Fruit fly (Drosophila melanogaster) whole organism, prepupa: ENCODE data around the gene ohgt.

ENCODE experiments used
- CG10631 ChIP-seq: fragments of 200-800 bp; sonication (Bioruptor generic); optimal IDR thresholded peaks from 2 replicates; lab custom pipeline; 2016; ENCODE audit warnings: missing biosample characterization, missing genetic modification characterization
- CG3032 ChIP-seq: fragments of 200-800 bp; optimal IDR thresholded peaks from 2 replicates; lab custom pipeline; 2019; ENCODE audit warnings: missing biosample characterization, mild to moderate bottlenecking, missing genetic modification characterization, moderate library complexity
- CG32006 ChIP-seq: fragments of 200-800 bp; sonication (Bioruptor generic); optimal IDR thresholded peaks from 3 replicates; lab custom pipeline; 2017; ENCODE audit warnings: missing biosample characterization, mild to moderate bottlenecking, missing genetic modification characterization
- Gug ChIP-seq: fragments of 200-800 bp; sonication (Bioruptor generic); IDR thresholded peaks from 2 replicates; pipeline ENCODE4 v1.3.6; 2022; ENCODE audit warnings: missing biosample characterization, missing genetic modification characterization
- Met ChIP-seq: fragments of 200-800 bp; sonication (Bioruptor generic); optimal IDR thresholded peaks from 3 replicates; lab custom pipeline; 2016; ENCODE audit warnings: missing biosample characterization, missing genetic modification characterization
- OdsH ChIP-seq: fragments of 200-800 bp; sonication (Bioruptor generic); optimal IDR thresholded peaks from 3 replicates; lab custom pipeline; 2016; ENCODE audit warnings: missing biosample characterization, missing genetic modification characterization
- Smox ChIP-seq: fragments of 200-800 bp; sonication (Bioruptor generic); optimal IDR thresholded peaks from 3 replicates; lab custom pipeline; 2016; ENCODE audit warnings: missing biosample characterization, missing genetic modification characterization
- Sox102F ChIP-seq: fragments of 200-800 bp; sonication (Bioruptor generic); optimal IDR thresholded peaks from 2 replicates; lab custom pipeline; 2016; ENCODE audit warnings: missing biosample characterization, mild to moderate bottlenecking, missing genetic modification characterization
- Sox14 ChIP-seq: fragments of 200-800 bp; sonication (Bioruptor generic); optimal IDR thresholded peaks from 3 replicates; lab custom pipeline; 2016; ENCODE audit warnings: missing biosample characterization, missing genetic modification characterization
- Sox15 ChIP-seq: fragments of 200-800 bp; sonication (Bioruptor generic); optimal IDR thresholded peaks from 3 replicates; lab custom pipeline; 2016; ENCODE audit warnings: missing biosample characterization, missing genetic modification characterization
- achi ChIP-seq: fragments of 200-800 bp; sonication (Bioruptor generic); optimal IDR thresholded peaks from 3 replicates; lab custom pipeline; 2016; ENCODE audit warnings: missing biosample characterization, missing genetic modification characterization
- salr ChIP-seq, 2 experiments: fragments of 200-800 bp; sonication (Bioruptor generic); optimal IDR thresholded peaks; 3 replicates each; lab custom pipeline; 2016 to 2018; ENCODE audit warnings: missing biosample characterization in 2 of 2, missing genetic modification characterization in 2 of 2, mild to moderate bottlenecking in 1 of 2

DNA sequence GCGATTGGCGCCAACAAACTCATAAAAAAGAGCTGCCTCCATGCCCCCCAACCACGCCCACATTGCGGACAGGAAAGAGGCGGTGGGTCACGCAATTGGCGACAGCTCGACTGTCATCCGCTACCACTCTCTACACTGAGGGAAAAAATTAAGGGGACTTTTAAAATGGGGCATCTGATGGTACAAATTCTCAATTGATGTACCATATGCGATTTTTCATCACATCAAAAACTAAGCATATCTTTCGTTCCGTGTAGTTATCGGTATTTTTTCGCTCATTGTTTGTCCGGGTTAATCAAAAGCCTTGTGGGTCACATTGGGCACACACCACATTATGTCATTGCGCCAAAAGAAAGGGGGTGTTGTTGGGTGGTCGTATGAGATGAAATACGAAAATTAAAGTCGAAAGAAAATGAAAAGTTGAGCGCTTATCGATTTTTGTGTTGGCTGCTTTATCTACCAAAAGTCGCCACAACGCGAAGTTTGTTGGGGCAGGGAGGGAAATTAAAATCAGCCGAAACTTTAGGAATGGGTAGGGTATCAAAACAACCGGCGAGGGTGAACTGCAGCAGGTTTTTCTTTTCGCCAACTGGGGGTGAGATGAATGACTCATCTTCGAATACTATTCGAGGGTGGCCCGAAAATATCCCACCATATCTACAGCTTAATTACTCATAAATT is 24.8 kb upstream of the ohgt start:
- TF ChIP-seq Sox102F (GFP tag; lab: Kevin White, UChicago) (no peak), CG32006 (GFP tag; lab: Kevin White, UChicago) (no peak), CG3032 (no peak), OdsH (GFP tag; lab: Kevin White, UChicago) (no peak), salr (GFP tag; optimal IDR thresholded peaks at IDR 0.05; lab: Kevin White, UChicago) (no peak), achi (GFP tag; lab: Kevin White, UChicago) (no peak), CG10631 (GFP tag; lab: Kevin White, UChicago) (no peak), Gug (GFP tag; lab: Robert Waterston, UW) (no peak), Smox (no peak), Sox15 (GFP tag; lab: Kevin White, UChicago) (no peak), Sox14 (GFP tag; lab: Kevin White, UChicago) (no peak), Met (GFP tag; lab: Kevin White, UChicago) (no peak)
